Worm (Caenorhabditis elegans) whole organism, midembryonic: ENCODE data around the gene sre-48.
"Not testable (repeated sequence)": the region's sequence is repeated elsewhere in the genome, so short reads cannot be mapped to it uniquely, and the experiment has no call there.

Experiments used
- T22C8.4 ChIP-seq: fragments of 200-800 bp; sonication (Bioruptor generic); IDR thresholded peaks from 2 replicates; pipeline ENCODE4 v1.3.6; 2022; ENCODE audit warnings: missing genetic modification characterization, missing compliant biosample characterization
- cog-1 ChIP-seq: sonication (generic microtip); optimal IDR thresholded peaks from 2 replicates; lab custom pipeline; 2016; ENCODE audit warnings: missing genetic modification characterization, missing compliant biosample characterization
- flt-1 ChIP-seq: fragments of 200-800 bp; sonication (Bioruptor generic); IDR thresholded peaks from 2 replicates; pipeline ENCODE4 v1.3.6; 2022; ENCODE audit warnings: missing genetic modification characterization, missing compliant biosample characterization
- klf-2 ChIP-seq: fragments of 200-800 bp; sonication (Bioruptor generic); conservative IDR thresholded peaks from 2 replicates; pipeline ENCODE4 v1.3.6; 2022; ENCODE audit warnings: missing genetic modification reagents, missing genetic modification characterization, missing compliant biosample characterization
- med-1 ChIP-seq: sonication (generic microtip); optimal IDR thresholded peaks from 2 replicates; lab custom pipeline; 2017; ENCODE audit warnings: missing genetic modification characterization, mild to moderate bottlenecking, missing compliant biosample characterization, antibody characterized with exemption, missing genetic modification reagents; ENCODE audit not compliant: insufficient read depth
- ref-1 ChIP-seq: fragments of 200-800 bp; sonication (Bioruptor generic); conservative IDR thresholded peaks from 2 replicates; pipeline ENCODE4 v1.3.6; 2022; ENCODE audit warnings: missing genetic modification reagents, missing genetic modification characterization, missing compliant biosample characterization
- tab-1 ChIP-seq: fragments of 200-800 bp; sonication (Bioruptor generic); IDR thresholded peaks from 2 replicates; pipeline ENCODE4 v1.3.6; 2022; ENCODE audit warnings: missing genetic modification characterization, missing compliant biosample characterization
- ztf-23 ChIP-seq: fragments of 200-800 bp; sonication (Bioruptor generic); IDR thresholded peaks from 2 replicates; pipeline ENCODE4 v1.3.6; 2022; ENCODE audit warnings: missing genetic modification reagents, missing genetic modification characterization, missing compliant biosample characterization
- ztf-29 ChIP-seq: fragments of 200-800 bp; sonication (Bioruptor generic); IDR thresholded peaks from 2 replicates; pipeline ENCODE4 v1.3.6; 2022; ENCODE audit warnings: missing genetic modification reagents, missing genetic modification characterization, missing compliant biosample characterization

Gene sre-48

ce11 chrII:14006210-14006609 lies 26.5 kb upstream of the sre-48 start, which contains the start of gene F01D5.6:
Gene F01D5.6, plus strand, starts transcription at chrII:14006510.
- TF ChIP-seq ref-1 = no peak
- no peak for TF ChIP-seq T22C8.4 (GFP tag; lab: Robert Waterston, UW)
- no peak for TF ChIP-seq flt-1 (GFP tag; lab: Robert Waterston, UW)
- no peak for TF ChIP-seq ztf-23
- no peak for TF ChIP-seq tab-1
- TF ChIP-seq med-1 (GFP tag; lab: Kevin White, UChicago) = no peak
- no peak for TF ChIP-seq cog-1 (tag; lab: Kevin White, UChicago)
- TF ChIP-seq klf-2 (GFP tag; lab: Robert Waterston, UW) = no peak
- TF ChIP-seq ztf-29 = no peak

- no peak for TF ChIP-seq flt-1 (GFP tag; lab: Robert Waterston, UW)
- TF ChIP-seq tab-1 = no peak
- TF ChIP-seq T22C8.4 (GFP tag; lab: Robert Waterston, UW) = no peak
- TF ChIP-seq klf-2 (GFP tag; lab: Robert Waterston, UW) = no peak
- no peak for TF ChIP-seq med-1 (GFP tag; lab: Kevin White, UChicago)
- TF ChIP-seq ztf-29 = no peak
- no peak for TF ChIP-seq cog-1 (tag; lab: Kevin White, UChicago)
- TF ChIP-seq ref-1 = no peak
- TF ChIP-seq ztf-23 = no peak
Measured at ce11 chrII:14005183-14005582, 25.5 kb upstream of the sre-48 start.

- no peak for TF ChIP-seq tab-1
- no peak for TF ChIP-seq ztf-29
- no peak for TF ChIP-seq ztf-23
- no peak for TF ChIP-seq med-1 (GFP tag; lab: Kevin White, UChicago)
- TF ChIP-seq flt-1 (GFP tag; lab: Robert Waterston, UW) = no peak
- TF ChIP-seq T22C8.4 (GFP tag; lab: Robert Waterston, UW) = no peak
- TF ChIP-seq cog-1 (tag; lab: Kevin White, UChicago) = no peak
- TF ChIP-seq klf-2 (GFP tag; lab: Robert Waterston, UW) = no peak
- no peak for TF ChIP-seq ref-1
Measured at ce11 chrII:14004770-14005169, 25.1 kb upstream of the sre-48 start.

ce11 chrII:14003821-14004430 lies 24.2 kb upstream of the sre-48 start:
- TF ChIP-seq ztf-23 (no peak), cog-1 (tag; lab: Kevin White, UChicago) (no peak), T22C8.4 (GFP tag; lab: Robert Waterston, UW) (no peak), ztf-29 (no peak), klf-2 (GFP tag; lab: Robert Waterston, UW) (no peak)

ce11 chrII:14002200-14002599 lies 22.5 kb upstream of the sre-48 start, which contains the start of gene F01D5.5:
Gene F01D5.5, minus strand, starts transcription at chrII:14002300.
- TF ChIP-seq cog-1 (tag; lab: Kevin White, UChicago) (no peak), ztf-29 (no peak), T22C8.4 (GFP tag; lab: Robert Waterston, UW) (no peak), klf-2 (GFP tag; lab: Robert Waterston, UW) (no peak), flt-1 (GFP tag; lab: Robert Waterston, UW) (no peak), ztf-23 (no peak), ref-1 (no peak), med-1 (GFP tag; lab: Kevin White, UChicago) (no peak), tab-1 (no peak)

ce11 chrII:14000044-14000443 lies 20.4 kb upstream of the sre-48 start, which contains the start of gene F01D5.3:
Gene F01D5.3, minus strand, starts transcription at chrII:14000144.
- TF ChIP-seq tab-1; klf-2 (GFP tag; lab: Robert Waterston, UW); ztf-23: not testable (repeated sequence)

- TF ChIP-seq T22C8.4 (GFP tag; lab: Robert Waterston, UW) = no peak
- no peak for TF ChIP-seq flt-1 (GFP tag; lab: Robert Waterston, UW)
- no peak for TF ChIP-seq med-1 (GFP tag; lab: Kevin White, UChicago)
- TF ChIP-seq tab-1 = no peak
- TF ChIP-seq klf-2 (GFP tag; lab: Robert Waterston, UW) = no peak
- no peak for TF ChIP-seq ref-1
- TF ChIP-seq ztf-29 = no peak
- no peak for TF ChIP-seq cog-1 (tag; lab: Kevin White, UChicago)
- no peak for TF ChIP-seq ztf-23
Measured at ce11 chrII:13998964-13999363, 19.3 kb upstream of the sre-48 start, which contains the start of gene F01D5.2. Gene F01D5.2, minus strand, starts transcription at chrII:13999064.

- TF ChIP-seq ref-1 (no peak), med-1 (GFP tag; lab: Kevin White, UChicago) (no peak), ztf-23 (no peak), flt-1 (GFP tag; lab: Robert Waterston, UW) (no peak), ztf-29 (no peak), T22C8.4 (GFP tag; lab: Robert Waterston, UW) (no peak), tab-1 (no peak)
Measured at ce11 chrII:13997989-13998388, 18.3 kb upstream of the sre-48 start.

ce11 chrII:13997477-13997876 lies 17.8 kb upstream of the sre-48 start, which contains the start of gene F01D5.1:
Gene F01D5.1, minus strand, starts transcription at chrII:13997581.
- TF ChIP-seq tab-1 (no peak), cog-1 (tag; lab: Kevin White, UChicago) (no peak), ztf-29 (no peak), ref-1 (no peak), klf-2 (GFP tag; lab: Robert Waterston, UW) (no peak), T22C8.4 (GFP tag; lab: Robert Waterston, UW) (no peak), med-1 (GFP tag; lab: Kevin White, UChicago) (no peak), ztf-23 (no peak), flt-1 (GFP tag; lab: Robert Waterston, UW) (no peak)

ce11 chrII:13994934-13995333 lies 15.3 kb upstream of the sre-48 start, which contains the start of gene Y39G8B.7:
Gene Y39G8B.7, minus strand, starts transcription at chrII:13995034.
- TF ChIP-seq klf-2 (GFP tag; lab: Robert Waterston, UW) = no peak
- TF ChIP-seq ztf-29 = no peak
- TF ChIP-seq med-1 (GFP tag; lab: Kevin White, UChicago) = no peak
- no peak for TF ChIP-seq ref-1
- TF ChIP-seq flt-1 (GFP tag; lab: Robert Waterston, UW) = no peak
- no peak for TF ChIP-seq ztf-23
- no peak for TF ChIP-seq cog-1 (tag; lab: Kevin White, UChicago)
- no peak for TF ChIP-seq T22C8.4 (GFP tag; lab: Robert Waterston, UW)
